Worm (Caenorhabditis elegans): ENCODE results near the gene H32C10.1.

ce11 chrIV:5959951-5960350 is 25.8 kb downstream of the H32C10.1 start:
- TF ChIP-seq snpc-4 (tag; optimal IDR thresholded peaks at IDR 0.05) (no peak), lsy-2 (tag; optimal IDR thresholded peaks at IDR 0.05) (no peak), unc-39 (tag; optimal IDR thresholded peaks at IDR 0.05) (no peak), unc-62 (GFP tag; optimal IDR thresholded peaks at IDR 0.05) (no peak), sptf-1 (tag; optimal IDR thresholded peaks at IDR 0.05) (no peak), elt-1 (tag; optimal IDR thresholded peaks at IDR 0.05; ENCODE audit: borderline replicate concordance, insufficient read depth) (no peak), unc-120 (tag; optimal IDR thresholded peaks at IDR 0.05; ENCODE audit: poor library complexity, severe bottlenecking) (no peak), ceh-83 (GFP tag; optimal IDR thresholded peaks at IDR 0.05) (no peak)
